Fruit fly (Drosophila melanogaster) ovary, adult (tissue): ENCODE measurements around the gene CG42613.

Experiments used
- CG17801 ChIP-seq: fragments of 200-800 bp; optimal IDR thresholded peaks from 2 replicates; lab custom pipeline; 2019; ENCODE audit warnings: missing biosample characterization, mild to moderate bottlenecking, missing genetic modification characterization, moderate library complexity; ENCODE audit not compliant: partially characterized antibody

CG42613 gene

DNA sequence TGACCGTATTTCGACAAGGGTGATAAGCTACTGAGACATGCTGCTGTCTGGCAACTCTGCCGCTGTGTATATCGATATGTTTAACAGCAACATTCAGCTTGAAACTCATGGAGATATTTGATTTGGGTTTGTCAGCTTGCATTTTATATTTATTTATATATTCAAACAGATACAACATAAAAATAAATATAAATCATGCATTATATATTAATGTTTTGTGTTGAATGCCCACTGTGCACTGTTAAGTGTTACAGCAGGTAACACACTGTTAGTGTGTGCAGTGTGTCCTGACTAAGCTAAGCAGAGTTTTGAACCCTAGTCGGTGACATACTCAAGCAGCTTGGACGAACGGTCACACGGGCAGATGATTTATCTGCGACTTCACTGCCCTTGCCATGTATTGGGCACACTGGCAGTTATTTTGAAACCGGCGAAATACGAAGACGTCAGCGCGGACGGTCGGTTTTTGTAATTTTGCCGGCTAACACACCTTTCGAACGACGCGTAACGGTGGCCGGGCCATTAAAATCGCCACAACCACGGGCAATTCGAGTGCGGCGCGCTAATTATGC lies 54.7 kb downstream of the CG42613 start, which contains the start of the genes snRNP-U1-C and gukh:
Gene snRNP-U1-C, minus strand, starts transcription at position 37 of the 572 bp plus-strand sequence.
Gene gukh, plus strand, starts transcription at position 412 of the 572 bp plus-strand sequence.
- peak; percentile 83 for TF ChIP-seq CG17801 (GFP tag; lab: Kevin White, UChicago)

dm6 chr3R:18985114-18985785 lies 56.3 kb downstream of the CG42613 start:
- peak; percentile 81 for TF ChIP-seq CG17801 (GFP tag; lab: Kevin White, UChicago)

dm6 chr3R:18986089-18986887 lies 57.3 kb downstream of the CG42613 start:
- no peak for TF ChIP-seq CG17801 (GFP tag; lab: Kevin White, UChicago)

- no peak for TF ChIP-seq CG17801 (GFP tag; lab: Kevin White, UChicago)
Observed at dm6 chr3R:18987428-18988416, 58.7 kb downstream of the CG42613 start.

- no peak for TF ChIP-seq CG17801 (GFP tag; lab: Kevin White, UChicago)
Observed at dm6 chr3R:18988957-18989818, 60.2 kb downstream of the CG42613 start.

DNA sequence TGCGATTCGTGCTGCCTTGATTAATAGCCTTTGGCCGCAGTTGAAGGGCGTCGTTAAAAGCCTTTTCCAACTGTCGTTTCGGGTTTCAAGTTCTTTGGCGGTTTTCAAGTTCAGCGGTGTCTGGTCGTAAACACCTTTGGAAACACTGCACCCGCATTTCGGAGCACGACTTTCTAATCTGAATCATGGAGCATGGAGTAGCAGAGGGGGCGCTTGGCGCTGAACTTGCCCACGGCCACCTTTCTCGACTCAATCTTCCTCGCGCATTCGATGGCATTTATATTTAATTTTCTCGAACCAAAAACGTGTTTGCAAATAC lies 60.8 kb downstream of the CG42613 start:
- no peak for TF ChIP-seq CG17801 (GFP tag; lab: Kevin White, UChicago)

DNA sequence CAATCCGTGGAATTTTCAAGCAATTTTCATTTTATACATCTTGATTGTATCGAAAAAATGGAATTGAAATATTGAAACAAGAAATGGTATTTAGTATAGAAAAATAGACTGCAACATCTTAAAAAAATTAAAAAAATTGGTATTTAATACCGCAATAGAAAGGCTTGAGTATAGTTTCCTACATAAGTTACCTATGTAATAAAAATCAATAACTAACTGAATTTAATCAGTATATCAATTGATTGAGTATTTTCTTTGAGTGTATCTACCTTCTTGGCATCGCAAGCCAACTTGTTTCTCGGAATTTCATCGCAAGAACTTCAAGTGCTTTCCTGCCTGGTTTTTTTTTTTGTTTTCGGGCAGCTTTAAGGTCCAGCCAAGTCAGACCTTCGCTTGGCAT lies 61.5 kb downstream of the CG42613 start:
- TF ChIP-seq CG17801 (GFP tag; lab: Kevin White, UChicago), result no peak

- no peak for TF ChIP-seq CG17801 (GFP tag; lab: Kevin White, UChicago)
Observed at dm6 chr3R:18991721-18992120, 62.7 kb downstream of the CG42613 start.

DNA sequence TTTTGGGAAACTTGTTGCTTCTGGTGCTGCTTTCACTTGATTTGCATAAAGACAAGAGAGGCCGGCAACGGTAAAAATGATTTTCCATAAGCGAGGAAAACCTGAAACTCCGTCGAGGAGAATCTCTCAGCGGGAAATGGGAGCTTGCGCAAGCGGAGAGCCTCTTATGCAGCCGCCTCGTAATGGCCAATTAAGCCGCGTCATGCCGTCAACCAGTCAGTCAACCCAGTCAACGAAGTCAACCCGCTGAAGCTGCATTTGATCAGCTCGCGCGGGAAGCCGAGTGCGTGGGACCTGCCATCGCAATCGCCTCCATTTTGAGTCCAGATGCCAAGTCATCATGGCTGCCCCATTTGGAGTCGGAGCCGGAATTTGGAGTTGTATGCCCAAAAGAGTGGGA lies 64.2 kb downstream of the CG42613 start:
- TF ChIP-seq CG17801 (GFP tag; lab: Kevin White, UChicago), result no peak

DNA sequence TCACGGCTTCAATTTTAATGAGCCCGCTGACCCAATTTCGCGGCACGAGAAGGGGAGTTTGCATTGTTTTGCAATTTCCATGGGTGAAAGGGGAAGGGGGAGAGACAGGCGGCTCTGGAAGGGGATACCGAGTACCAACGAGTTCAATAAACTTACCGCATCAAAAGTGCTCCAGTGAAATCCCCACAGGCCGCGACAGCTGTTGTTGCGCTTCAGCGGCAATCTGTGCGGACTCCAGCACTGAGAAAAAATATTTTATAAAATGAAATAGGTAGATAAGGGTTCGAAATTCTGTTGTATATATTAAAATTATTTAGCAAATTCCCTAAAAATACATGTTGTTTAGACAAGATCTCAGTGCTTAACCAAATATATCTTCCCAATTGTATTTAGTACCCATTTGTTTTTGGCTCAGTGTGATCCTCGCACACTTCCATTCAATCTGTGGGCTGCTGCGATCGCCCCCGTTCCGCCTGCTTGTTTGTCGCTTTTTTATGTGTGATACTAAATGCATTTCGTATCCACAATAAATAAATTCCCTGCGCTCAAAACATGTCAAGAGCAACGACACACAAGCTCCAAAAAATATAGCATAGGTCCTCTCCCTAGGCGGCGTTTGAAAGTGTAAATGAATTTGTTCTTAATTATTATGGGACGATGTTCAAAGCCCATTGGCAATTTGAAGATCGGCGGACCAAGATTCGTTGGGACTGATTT lies 66.7 kb downstream of the CG42613 start:
- TF ChIP-seq CG17801 (GFP tag; lab: Kevin White, UChicago), result no peak

dm6 chr3R:18997388-18998287 lies 68.6 kb downstream of the CG42613 start:
- no peak for TF ChIP-seq CG17801 (GFP tag; lab: Kevin White, UChicago)

dm6 chr3R:18998370-18998769 lies 69.4 kb downstream of the CG42613 start:
- TF ChIP-seq CG17801 (GFP tag; lab: Kevin White, UChicago), result no peak
